Worm (Caenorhabditis elegans) whole organism, mixed stage, embryonic: ENCODE data around the gene copb-1.

ENCODE experiments used
- M03D4.4 ChIP-seq: sonication (generic microtip); optimal IDR thresholded peaks from 2 replicates; lab custom pipeline; 2017; ENCODE audit warnings: mild to moderate bottlenecking, missing genetic modification characterization, missing compliant biosample characterization
- bed-3 ChIP-seq: fragments of 200-800 bp; sonication (Bioruptor generic); optimal IDR thresholded peaks from 3 replicates; lab custom pipeline; 2018; ENCODE audit warnings: mild to moderate bottlenecking, missing genetic modification characterization, moderate library complexity, missing compliant biosample characterization
- blmp-1 ChIP-seq: fragments of 150-350 bp; optimal IDR thresholded peaks from 2 replicates; lab custom pipeline; 2014; ENCODE audit warnings: missing biosample characterization, missing genetic modification characterization
- ceh-39 ChIP-seq: fragments of 150-350 bp; optimal IDR thresholded peaks from 2 replicates; lab custom pipeline; 2014; ENCODE audit warnings: missing biosample characterization, missing genetic modification characterization
- ceh-43 ChIP-seq: fragments of 200-800 bp; sonication (Bioruptor generic); optimal IDR thresholded peaks from 2 replicates; lab custom pipeline; 2018; ENCODE audit warnings: mild to moderate bottlenecking, missing genetic modification characterization, moderate library complexity, missing compliant biosample characterization
- ceh-83 ChIP-seq: fragments of 200-800 bp; sonication (Bioruptor generic); optimal IDR thresholded peaks from 2 replicates; lab custom pipeline; 2018; ENCODE audit warnings: mild to moderate bottlenecking, missing genetic modification characterization, missing compliant biosample characterization
- ces-1 ChIP-seq: fragments of 150-350 bp; optimal IDR thresholded peaks from 2 replicates; lab custom pipeline; 2014; ENCODE audit warnings: missing biosample characterization, missing genetic modification reagents, missing genetic modification characterization
- cnd-1 ChIP-seq: fragments of 200-800 bp; sonication (Bioruptor generic); optimal IDR thresholded peaks from 2 replicates; lab custom pipeline; 2018; ENCODE audit warnings: mild to moderate bottlenecking, missing genetic modification characterization, missing compliant biosample characterization
- drap-1 ChIP-seq: fragments of 200-800 bp; sonication (Bioruptor generic); optimal IDR thresholded peaks from 3 replicates; lab custom pipeline; 2018; ENCODE audit warnings: mild to moderate bottlenecking, missing genetic modification characterization, missing compliant biosample characterization
- elt-1 ChIP-seq: sonication (generic microtip); optimal IDR thresholded peaks from 2 replicates; lab custom pipeline; 2017; ENCODE audit warnings: missing genetic modification characterization, mild to moderate bottlenecking, missing compliant biosample characterization, antibody characterized with exemption, moderate library complexity, borderline replicate concordance; ENCODE audit not compliant: insufficient read depth
- flh-1 ChIP-seq: fragments of 200-800 bp; sonication (Bioruptor generic); optimal IDR thresholded peaks from 2 replicates; lab custom pipeline; 2018; ENCODE audit warnings: mild to moderate bottlenecking, missing genetic modification characterization, moderate library complexity, missing compliant biosample characterization
- ham-2 ChIP-seq: fragments of 200-800 bp; sonication (Bioruptor generic); optimal IDR thresholded peaks from 2 replicates; lab custom pipeline; 2018; ENCODE audit warnings: mild to moderate bottlenecking, missing genetic modification characterization, missing compliant biosample characterization
- hlh-1 ChIP-seq: fragments of 150-350 bp; optimal IDR thresholded peaks from 2 replicates; lab custom pipeline; 2014; ENCODE audit warnings: missing biosample characterization, missing genetic modification reagents, missing genetic modification characterization
- lin-13 ChIP-seq: fragments of 150-350 bp; optimal IDR thresholded peaks from 2 replicates; lab custom pipeline; 2014; ENCODE audit warnings: missing biosample characterization, missing genetic modification characterization
- lin-32 ChIP-seq: fragments of 200-800 bp; sonication (Bioruptor generic); optimal IDR thresholded peaks from 2 replicates; lab custom pipeline; 2018; ENCODE audit warnings: mild to moderate bottlenecking, missing genetic modification characterization, missing compliant biosample characterization
- lsy-2 ChIP-seq: fragments of 150-350 bp; optimal IDR thresholded peaks from 2 replicates; lab custom pipeline; 2014; ENCODE audit warnings: missing biosample characterization, missing genetic modification characterization
- nhr-12 ChIP-seq: fragments of 150-350 bp; optimal IDR thresholded peaks from 2 replicates; lab custom pipeline; 2014; ENCODE audit warnings: missing biosample characterization, missing genetic modification characterization
- nhr-2 ChIP-seq: fragments of 150-350 bp; optimal IDR thresholded peaks from 2 replicates; lab custom pipeline; 2014; ENCODE audit warnings: missing biosample characterization, missing genetic modification characterization
- nhr-237 ChIP-seq: fragments of 150-350 bp; optimal IDR thresholded peaks from 2 replicates; lab custom pipeline; 2014; ENCODE audit warnings: missing biosample characterization, missing genetic modification characterization
- nhr-28 ChIP-seq: fragments of 150-350 bp; optimal IDR thresholded peaks from 2 replicates; lab custom pipeline; 2014; ENCODE audit warnings: missing biosample characterization, missing genetic modification characterization
- nhr-76 ChIP-seq: sonication (generic microtip); optimal IDR thresholded peaks from 2 replicates; lab custom pipeline; 2017; ENCODE audit warnings: missing biosample characterization, missing genetic modification characterization
- pha-4 ChIP-seq: fragments of 150-350 bp; optimal IDR thresholded peaks from 2 replicates; lab custom pipeline; 2018; ENCODE audit warnings: missing biosample characterization, missing genetic modification reagents, missing genetic modification characterization
- sem-2 ChIP-seq: fragments of 200-800 bp; sonication (Bioruptor generic); optimal IDR thresholded peaks from 2 replicates; lab custom pipeline; 2018; ENCODE audit warnings: mild to moderate bottlenecking, missing genetic modification characterization, missing compliant biosample characterization
- snpc-4 ChIP-seq: fragments of 150-350 bp; optimal IDR thresholded peaks from 2 replicates; lab custom pipeline; 2014; ENCODE audit warnings: missing biosample characterization, missing genetic modification characterization
- sptf-1 ChIP-seq: sonication (generic microtip); optimal IDR thresholded peaks from 2 replicates; lab custom pipeline; 2017; ENCODE audit warnings: mild to moderate bottlenecking, missing genetic modification characterization, moderate library complexity, missing compliant biosample characterization
- tbx-8 ChIP-seq: fragments of 200-800 bp; sonication (Bioruptor generic); optimal IDR thresholded peaks from 2 replicates; lab custom pipeline; 2018; ENCODE audit warnings: mild to moderate bottlenecking, missing genetic modification characterization, moderate library complexity, missing compliant biosample characterization
- unc-120 ChIP-seq: sonication (generic microtip); optimal IDR thresholded peaks from 2 replicates; lab custom pipeline; 2017; ENCODE audit warnings: missing genetic modification characterization, missing compliant biosample characterization; ENCODE audit not compliant: poor library complexity, severe bottlenecking
- unc-62 ChIP-seq: fragments of 150-350 bp; optimal IDR thresholded peaks from 2 replicates; lab custom pipeline; 2014; ENCODE audit warnings: missing biosample characterization, missing genetic modification reagents, missing genetic modification characterization
- zip-8 ChIP-seq: fragments of 150-350 bp; optimal IDR thresholded peaks from 2 replicates; lab custom pipeline; 2014; ENCODE audit warnings: missing biosample characterization, missing genetic modification characterization
- ztf-11 ChIP-seq: fragments of 150-350 bp; optimal IDR thresholded peaks from 2 replicates; lab custom pipeline; 2014; ENCODE audit warnings: missing biosample characterization, missing genetic modification characterization

copb-1 gene

DNA sequence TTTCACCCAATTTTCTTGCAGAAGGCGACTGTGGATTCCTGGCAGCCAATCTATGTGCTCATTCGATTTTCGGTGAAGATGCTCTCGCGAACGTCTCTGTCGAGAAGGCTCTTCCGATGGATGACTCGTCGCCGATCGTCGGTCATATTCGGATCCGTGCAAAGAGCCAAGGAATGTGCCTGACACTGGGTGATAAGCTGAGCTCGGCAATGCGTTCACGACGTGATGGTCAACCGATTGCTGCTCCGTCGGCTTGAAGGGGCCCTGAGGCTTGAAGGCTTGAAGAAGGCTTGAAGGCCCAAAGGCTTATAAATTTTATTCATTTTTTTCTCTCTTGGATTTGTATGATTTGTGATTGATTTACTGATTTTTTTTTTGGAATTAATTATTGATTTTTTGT lies 8.5 kb downstream of the copb-1 start:
- TF ChIP-seq lsy-2 (tag; lab: Kevin White, UChicago), result no peak
- TF ChIP-seq tbx-8, result no peak
- no peak for TF ChIP-seq ceh-83 (GFP tag; lab: Kevin White, UChicago)
- no peak for TF ChIP-seq flh-1 (GFP tag; lab: Kevin White, UChicago)
- no peak for TF ChIP-seq sem-2
- no peak for TF ChIP-seq nhr-28 (tag; lab: Kevin White, UChicago)
- TF ChIP-seq ceh-43, result no peak
- TF ChIP-seq snpc-4 (tag; lab: Kevin White, UChicago), result no peak
- TF ChIP-seq bed-3 (GFP tag; lab: Kevin White, UChicago), result no peak
- no peak for TF ChIP-seq nhr-2 (tag; lab: Kevin White, UChicago)
- no peak for TF ChIP-seq nhr-237
- no peak for TF ChIP-seq nhr-12 (tag; lab: Kevin White, UChicago)
- TF ChIP-seq lin-13, result no peak
- TF ChIP-seq nhr-76 (tag; lab: Kevin White, UChicago), result no peak
- no peak for TF ChIP-seq zip-8 (tag; lab: Kevin White, UChicago)
- TF ChIP-seq M03D4.4, result no peak
- no peak for TF ChIP-seq hlh-1
- no peak for TF ChIP-seq elt-1
- TF ChIP-seq sptf-1 (tag; lab: Kevin White, UChicago), result no peak

DNA sequence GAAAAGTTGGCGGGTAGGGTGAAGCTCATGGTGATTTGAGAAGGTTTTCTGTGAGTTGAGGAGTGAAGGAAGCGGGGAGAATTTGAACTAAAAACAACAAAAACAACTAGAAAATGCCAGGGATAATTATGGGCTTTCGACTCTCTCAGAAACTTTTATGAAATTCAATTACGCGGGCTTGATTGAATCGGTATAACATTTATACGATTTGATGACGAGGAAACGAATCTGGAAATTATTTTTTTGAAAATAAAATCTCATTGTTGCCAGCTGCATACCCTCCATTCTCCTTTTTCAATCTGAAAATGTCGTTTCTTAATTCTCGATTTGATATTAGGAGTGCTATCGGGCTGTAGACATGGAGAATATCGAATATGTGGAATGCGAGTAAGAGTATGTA lies 12.7 kb downstream of the copb-1 start, which contains the start of gene srg-21:
Gene srg-21, minus strand, starts transcription at position 101 of the 400 bp plus-strand sequence.
- TF ChIP-seq blmp-1 (tag; lab: Kevin White, UChicago), result no peak
- TF ChIP-seq ham-2 (GFP tag; lab: Kevin White, UChicago), result no peak
- TF ChIP-seq tbx-8, result no peak

DNA sequence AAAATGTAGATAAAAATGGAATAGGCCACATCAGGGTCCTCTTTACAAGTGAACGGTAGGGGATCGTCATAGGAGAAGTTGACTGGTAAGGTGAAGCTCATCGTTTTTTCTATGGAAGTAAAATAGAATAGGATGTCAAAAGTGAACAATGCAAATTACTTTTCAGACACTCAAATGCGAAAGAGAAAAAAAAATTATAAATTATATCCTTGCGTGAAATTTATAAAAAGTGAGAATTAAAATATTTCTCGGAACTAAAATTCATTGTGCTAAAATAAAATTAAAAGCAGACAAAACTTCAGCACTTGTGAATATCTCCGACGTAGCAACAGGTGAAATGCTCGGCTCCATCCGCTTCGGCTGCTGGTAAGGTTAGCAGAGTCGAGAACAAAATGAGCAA lies 14.8 kb downstream of the copb-1 start, which contains the start of gene srg-22:
Gene srg-22, minus strand, starts transcription at position 101 of the 400 bp plus-strand sequence.
- TF ChIP-seq zip-8 (tag; lab: Kevin White, UChicago) (no peak), M03D4.4 (no peak), nhr-76 (tag; lab: Kevin White, UChicago) (no peak), lin-32 (GFP tag; lab: Kevin White, UChicago) (no peak), nhr-2 (tag; lab: Kevin White, UChicago) (no peak), snpc-4 (tag; lab: Kevin White, UChicago) (no peak), nhr-237 (no peak), bed-3 (GFP tag; lab: Kevin White, UChicago) (no peak), cnd-1 (tag; lab: Kevin White, UChicago) (no peak), tbx-8 (no peak)

DNA sequence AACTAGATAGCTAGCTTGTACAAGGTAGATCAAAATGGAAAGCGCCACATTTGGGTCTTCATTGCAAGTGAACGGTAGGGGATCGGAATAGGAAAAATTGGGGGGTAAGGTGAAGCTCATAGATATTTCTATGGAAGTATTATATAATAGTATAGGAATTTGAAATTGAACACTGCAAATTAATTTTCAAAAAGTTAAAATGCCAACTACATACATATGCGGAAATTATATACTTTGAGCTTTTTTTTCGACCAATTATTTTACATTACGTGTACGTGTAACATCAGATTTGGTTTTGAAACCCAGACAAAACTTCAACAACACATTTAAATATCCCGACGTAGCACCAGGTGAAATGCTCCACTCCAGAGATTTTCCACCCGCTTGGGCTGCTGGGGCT lies 17.5 kb downstream of the copb-1 start, which contains the start of gene srg-23:
Gene srg-23, minus strand, starts transcription at position 101 of the 400 bp plus-strand sequence.
- TF ChIP-seq drap-1 (GFP tag; lab: Kevin White, UChicago) (no peak), ztf-11 (tag; lab: Kevin White, UChicago) (no peak), unc-120 (tag; lab: Kevin White, UChicago) (no peak), nhr-28 (tag; lab: Kevin White, UChicago) (no peak), nhr-2 (tag; lab: Kevin White, UChicago) (no peak), unc-62 (GFP tag; lab: Kevin White, UChicago) (no peak), tbx-8 (no peak), pha-4 (no peak), ces-1 (GFP tag; lab: Kevin White, UChicago) (no peak), ceh-43 (no peak), ham-2 (GFP tag; lab: Kevin White, UChicago) (no peak), flh-1 (GFP tag; lab: Kevin White, UChicago) (no peak), nhr-237 (no peak), zip-8 (tag; lab: Kevin White, UChicago) (no peak), M03D4.4 (no peak), snpc-4 (tag; lab: Kevin White, UChicago) (no peak), ceh-39 (tag; lab: Kevin White, UChicago) (no peak), hlh-1 (no peak), lin-13 (no peak)
- TF ChIP-seq, all 35 proteins: peak for 0

DNA sequence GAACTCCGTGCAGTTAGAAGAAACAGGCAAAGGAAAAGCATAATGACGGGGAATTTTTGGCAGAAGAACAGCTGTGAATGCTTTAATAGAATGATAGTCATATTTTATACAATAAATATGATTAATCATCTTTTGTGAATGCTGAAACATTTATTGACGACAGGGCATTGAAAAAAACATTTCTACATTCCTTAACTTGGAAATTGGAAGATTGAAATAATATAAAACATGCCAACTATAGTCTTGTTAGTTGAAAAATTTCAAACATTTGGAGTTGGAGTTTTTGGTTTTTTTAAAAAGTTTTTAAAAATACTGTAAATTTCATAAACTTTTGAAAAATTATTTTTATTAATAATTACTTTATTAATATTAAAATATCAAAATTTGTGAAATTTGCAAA lies 18.3 kb downstream of the copb-1 start, which contains the start of gene Y25C1A.14:
Gene Y25C1A.14, minus strand, starts transcription at position 101 of the 400 bp plus-strand sequence.
- TF ChIP-seq sptf-1 (tag; lab: Kevin White, UChicago) (no peak), M03D4.4 (no peak), cnd-1 (tag; lab: Kevin White, UChicago) (no peak), unc-62 (GFP tag; lab: Kevin White, UChicago) (no peak), bed-3 (GFP tag; lab: Kevin White, UChicago) (no peak), nhr-28 (tag; lab: Kevin White, UChicago) (no peak), lin-13 (no peak), lin-32 (GFP tag; lab: Kevin White, UChicago) (no peak), elt-1 (no peak), nhr-12 (tag; lab: Kevin White, UChicago) (no peak), ces-1 (GFP tag; lab: Kevin White, UChicago) (no peak), nhr-76 (tag; lab: Kevin White, UChicago) (no peak), sem-2 (no peak), ztf-11 (tag; lab: Kevin White, UChicago) (no peak), blmp-1 (tag; lab: Kevin White, UChicago) (no peak), nhr-237 (no peak), unc-120 (tag; lab: Kevin White, UChicago) (no peak)
